Worm (Caenorhabditis elegans): ENCODE measurements around the gene frpr-12.

DNA sequence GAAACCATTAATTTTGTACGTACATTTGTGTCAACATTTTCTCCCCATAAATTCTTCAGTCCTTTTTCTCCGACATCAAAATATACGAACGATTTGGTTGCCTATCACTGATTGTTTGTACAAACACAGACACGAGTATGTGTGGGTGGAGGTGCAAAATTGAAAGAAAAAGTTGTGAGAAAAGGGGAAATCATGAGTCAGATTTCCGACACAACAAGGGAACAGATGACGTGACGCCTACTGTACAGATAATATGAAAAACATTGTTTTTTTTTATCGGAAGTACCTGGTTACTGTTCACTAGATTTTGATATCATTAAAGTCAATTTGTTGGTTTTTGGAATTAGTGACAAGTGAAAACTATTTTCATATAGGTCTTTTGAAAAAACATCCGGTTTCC, 31.5 kb downstream of the frpr-12 start:
- TF ChIP-seq pha-4 (GFP tag; IDR thresholded peaks at IDR 0.05) (no peak), pha-4 (tag; optimal IDR thresholded peaks at IDR 0.05) (no peak), nhr-76 (tag; optimal IDR thresholded peaks at IDR 0.05) (no peak), lin-13 (GFP tag; optimal IDR thresholded peaks at IDR 0.05) (no peak), nhr-28 (tag; optimal IDR thresholded peaks at IDR 0.05) (no peak), unc-62 (GFP tag; optimal IDR thresholded peaks at IDR 0.05 in 1 of 2) (no peak), unc-62 (tag; optimal IDR thresholded peaks at IDR 0.05) (no peak), unc-39 (tag; optimal IDR thresholded peaks at IDR 0.05) (no peak), lin-15B (tag; optimal IDR thresholded peaks at IDR 0.05) (no peak), zip-11 (GFP tag; IDR thresholded peaks at IDR 0.05) (no peak), nhr-6 (tag; optimal IDR thresholded peaks at IDR 0.05) (no peak), pqm-1 (tag; optimal IDR thresholded peaks at IDR 0.05) (no peak), skn-1 (tag; optimal IDR thresholded peaks at IDR 0.05) (no peak)
